Fruit fly (Drosophila melanogaster) whole organism, embryonic: Measurements from ENCODE around the gene Crz.

Source experiments
- Atf3 ChIP-seq: fragments of 200-800 bp; sonication (Bioruptor generic); optimal IDR thresholded peaks from 3 replicates; lab custom pipeline; 2016; ENCODE audit warnings: missing biosample characterization, missing genetic modification characterization
- CG10321 ChIP-seq: fragments of 200-800 bp; sonication (Bioruptor generic); IDR thresholded peaks from 2 replicates; pipeline ENCODE4 v1.3.6; 2022; ENCODE audit warnings: missing biosample characterization, missing genetic modification characterization
- CG10431 ChIP-seq: fragments of 200-800 bp; sonication (Bioruptor generic); optimal IDR thresholded peaks from 3 replicates; lab custom pipeline; 2018; ENCODE audit warnings: missing biosample characterization, mild to moderate bottlenecking, missing genetic modification characterization
- CG11247 ChIP-seq: fragments of 200-800 bp; sonication (Bioruptor generic); IDR thresholded peaks from 2 replicates; pipeline ENCODE4 v1.3.6; 2022; ENCODE audit warnings: missing biosample characterization, missing genetic modification characterization
- CG11696 ChIP-seq: fragments of 200-800 bp; sonication (Bioruptor generic); IDR thresholded peaks from 2 replicates; pipeline ENCODE4 v1.3.6; 2022; ENCODE audit warnings: missing biosample characterization, missing genetic modification characterization
- CG14014 ChIP-seq: fragments of 200-800 bp; sonication (Bioruptor generic); IDR thresholded peaks from 2 replicates; pipeline ENCODE4 v1.3.6; 2022; ENCODE audit warnings: missing biosample characterization, missing genetic modification characterization
- CG14050 ChIP-seq: fragments of 200-800 bp; sonication (Bioruptor generic); IDR thresholded peaks from 3 replicates; pipeline ENCODE4 v1.3.6; 2022; ENCODE audit warnings: missing biosample characterization, missing genetic modification characterization
- CG2116 ChIP-seq: fragments of 200-800 bp; sonication (Bioruptor generic); optimal IDR thresholded peaks from 3 replicates; lab custom pipeline; 2018; ENCODE audit warnings: missing biosample characterization, mild to moderate bottlenecking, missing genetic modification characterization
- CG33557 ChIP-seq: fragments of 200-800 bp; sonication (Bioruptor generic); optimal IDR thresholded peaks from 2 replicates; lab custom pipeline; 2019; ENCODE audit warnings: missing biosample characterization, mild to moderate bottlenecking, missing genetic modification characterization, moderate library complexity
- CG3995 ChIP-seq: fragments of 200-800 bp; sonication (Bioruptor generic); optimal IDR thresholded peaks from 3 replicates; lab custom pipeline; 2016; ENCODE audit warnings: missing biosample characterization, missing genetic modification characterization
- CG5245 ChIP-seq: fragments of 200-800 bp; sonication (Bioruptor generic); optimal IDR thresholded peaks from 3 replicates; lab custom pipeline; 2016; ENCODE audit warnings: missing biosample characterization, missing genetic modification characterization
- CG7839 ChIP-seq: fragments of 200-800 bp; sonication (Bioruptor generic); optimal IDR thresholded peaks from 3 replicates; lab custom pipeline; 2018; ENCODE audit warnings: missing biosample characterization, mild to moderate bottlenecking, missing genetic modification characterization, moderate library complexity
- CG8478 ChIP-seq: fragments of >200 bp; optimal IDR thresholded peaks from 2 replicates; lab custom pipeline; 2018
- CG9437 ChIP-seq: fragments of 200-800 bp; sonication (Bioruptor generic); optimal IDR thresholded peaks from 2 replicates; lab custom pipeline; 2018; ENCODE audit warnings: missing biosample characterization, mild to moderate bottlenecking, missing genetic modification characterization
- CHES-1-like ChIP-seq: fragments of 200-800 bp; sonication (Bioruptor generic); optimal IDR thresholded peaks from 2 replicates; lab custom pipeline; 2016; ENCODE audit warnings: missing biosample characterization, missing genetic modification characterization
- D ChIP-seq, 2 experiments: fragments of 200-800 bp in 1 of 2; fragments of >200 bp in 1 of 2; sonication (Bioruptor generic) in 1 of 2; optimal IDR thresholded peaks; 2 replicates in 1 of 2; 3 replicates in 1 of 2; lab custom pipeline; 2017; ENCODE audit warnings: mild to moderate bottlenecking in 1 of 2, missing biosample characterization in 1 of 2, missing genetic modification characterization in 1 of 2, missing genetic modification reagents in 1 of 2
- Dll ChIP-seq: fragments of 200-800 bp; sonication (Bioruptor generic); IDR thresholded peaks from 4 replicates; pipeline ENCODE4 v1.3.6; 2022; ENCODE audit warnings: missing biosample characterization, missing genetic modification characterization; ENCODE audit not compliant: partially characterized antibody
- Dp ChIP-seq: fragments of 200-800 bp; sonication (Bioruptor generic); optimal IDR thresholded peaks from 2 replicates; lab custom pipeline; 2018; ENCODE audit warnings: missing biosample characterization, mild to moderate bottlenecking, missing genetic modification characterization, moderate library complexity
- Dref ChIP-seq: fragments of 200-800 bp; sonication (Bioruptor generic); IDR thresholded peaks from 2 replicates; pipeline ENCODE4 v1.3.6; 2022; ENCODE audit warnings: missing biosample characterization, missing genetic modification characterization
- ERR ChIP-seq: fragments of 200-800 bp; sonication (Bioruptor generic); optimal IDR thresholded peaks from 2 replicates; lab custom pipeline; 2016; ENCODE audit warnings: missing biosample characterization, missing genetic modification characterization
- HmgZ ChIP-seq: fragments of 200-800 bp; sonication (Bioruptor generic); optimal IDR thresholded peaks from 2 replicates; lab custom pipeline; 2018; ENCODE audit warnings: missing biosample characterization, mild to moderate bottlenecking, missing genetic modification characterization
- Lhr ChIP-seq: fragments of 200-800 bp; sonication (Bioruptor generic); optimal IDR thresholded peaks from 3 replicates; lab custom pipeline; 2017; ENCODE audit warnings: mild to moderate bottlenecking, missing biosample characterization, missing genetic modification reagents, missing genetic modification characterization
- Med ChIP-seq: fragments of 200-800 bp; sonication (Bioruptor generic); peaks from one replicate; lab custom pipeline; 2016; ENCODE audit warnings: missing biosample characterization, missing genetic modification characterization, mild to moderate bottlenecking, inconsistent platforms, moderate library complexity
- Mrtf ChIP-seq: fragments of 200-800 bp; sonication (Bioruptor generic); IDR thresholded peaks from 3 replicates; pipeline ENCODE4 v1.3.6; 2022; ENCODE audit warnings: missing biosample characterization, missing genetic modification characterization
- Myb ChIP-seq: fragments of 200-800 bp; sonication (Bioruptor generic); optimal IDR thresholded peaks from 2 replicates; lab custom pipeline; 2016; ENCODE audit warnings: missing biosample characterization, missing genetic modification characterization
- Oaz ChIP-seq: fragments of 200-800 bp; sonication (Bioruptor generic); IDR thresholded peaks from 2 replicates; pipeline ENCODE4 v1.3.6; 2022; ENCODE audit warnings: missing biosample characterization, missing genetic modification characterization
- Opbp ChIP-seq: fragments of 200-800 bp; sonication (Bioruptor generic); IDR thresholded peaks from 3 replicates; pipeline ENCODE4 v1.3.6; 2022; ENCODE audit warnings: missing biosample characterization, missing genetic modification characterization; ENCODE audit not compliant: partially characterized antibody
- TFAM ChIP-seq: fragments of 200-800 bp; sonication (Bioruptor generic); optimal IDR thresholded peaks from 2 replicates; lab custom pipeline; 2017; ENCODE audit warnings: missing biosample characterization, missing genetic modification characterization, inconsistent platforms
- ab ChIP-seq: fragments of 200-800 bp; sonication (Bioruptor generic); optimal IDR thresholded peaks from 2 replicates; lab custom pipeline; 2016; ENCODE audit warnings: missing biosample characterization, missing genetic modification characterization
- chm ChIP-seq: fragments of 200-800 bp; sonication (Bioruptor generic); IDR thresholded peaks from 2 replicates; pipeline ENCODE4 v1.3.6; 2022; ENCODE audit warnings: missing biosample characterization, missing genetic modification characterization
- croc ChIP-seq: fragments of 200-800 bp; sonication (Bioruptor generic); conservative IDR thresholded peaks from 3 replicates; pipeline ENCODE4 v1.3.6; 2022; ENCODE audit warnings: missing biosample characterization, missing genetic modification characterization
- dysf ChIP-seq: fragments of 200-800 bp; sonication (Bioruptor generic); IDR thresholded peaks from 3 replicates; pipeline ENCODE4 v1.3.6; 2022; ENCODE audit warnings: missing biosample characterization, missing genetic modification characterization
- gcm ChIP-seq: fragments of 200-800 bp; sonication (Bioruptor generic); optimal IDR thresholded peaks from 2 replicates; lab custom pipeline; 2019; ENCODE audit warnings: missing biosample characterization, mild to moderate bottlenecking, missing genetic modification characterization, moderate library complexity
- hbn ChIP-seq: fragments of 200-800 bp; sonication (Bioruptor generic); IDR thresholded peaks from 2 replicates; pipeline ENCODE4 v1.3.6; 2022; ENCODE audit warnings: missing biosample characterization, missing genetic modification characterization; ENCODE audit not compliant: partially characterized antibody
- jumu ChIP-seq: fragments of 200-800 bp; sonication (Bioruptor generic); optimal IDR thresholded peaks from 3 replicates; lab custom pipeline; 2016; ENCODE audit warnings: missing biosample characterization, missing genetic modification characterization
- kay ChIP-seq: fragments of 200-800 bp; sonication (Bioruptor generic); optimal IDR thresholded peaks from 2 replicates; lab custom pipeline; 2016; ENCODE audit warnings: missing biosample characterization, missing genetic modification characterization
- klu ChIP-seq: fragments of 200-800 bp; sonication (Bioruptor generic); IDR thresholded peaks from 2 replicates; pipeline ENCODE4 v1.3.6; 2022; ENCODE audit warnings: missing biosample characterization, missing genetic modification characterization
- lab ChIP-seq: fragments of 200-800 bp; sonication (Bioruptor generic); optimal IDR thresholded peaks from 3 replicates; lab custom pipeline; 2017; ENCODE audit warnings: missing biosample characterization, missing genetic modification characterization, mild to moderate bottlenecking, moderate library complexity, missing genetic modification reagents
- lbe ChIP-seq: fragments of 200-800 bp; sonication (Bioruptor generic); optimal IDR thresholded peaks from 2 replicates; lab custom pipeline; 2016; ENCODE audit warnings: missing biosample characterization, mild to moderate bottlenecking, missing genetic modification characterization
- mld ChIP-seq: fragments of 200-800 bp; sonication (Bioruptor generic); IDR thresholded peaks from 3 replicates; pipeline ENCODE4 v1.3.6; 2022; ENCODE audit warnings: missing biosample characterization, missing genetic modification characterization; ENCODE audit not compliant: partially characterized antibody
- nom ChIP-seq: fragments of 200-800 bp; sonication (Bioruptor generic); optimal IDR thresholded peaks from 2 replicates; lab custom pipeline; 2017; ENCODE audit warnings: missing biosample characterization, missing genetic modification characterization, mild to moderate bottlenecking, moderate library complexity, missing genetic modification reagents
- org-1 ChIP-seq: fragments of 200-800 bp; sonication (Bioruptor generic); optimal IDR thresholded peaks from 2 replicates; lab custom pipeline; 2017; ENCODE audit warnings: missing biosample characterization, missing genetic modification characterization
- pan ChIP-seq, 4 experiments: fragments of >200 bp in 3 of 4; fragments of 200-800 bp in 1 of 4; sonication (Bioruptor generic) in 1 of 4; optimal IDR thresholded peaks in 3 of 4; IDR thresholded peaks in 1 of 4; 2 replicates each; pipeline versions ENCODE4 v1.3.6 to Lab custom; 2017 to 2022; ENCODE audit warnings: missing biosample characterization in 2 of 4, missing genetic modification characterization in 2 of 4, mixed read lengths in 1 of 4
- phol ChIP-seq: fragments of 200-800 bp; sonication (Bioruptor generic); optimal IDR thresholded peaks from 3 replicates; lab custom pipeline; 2018; ENCODE audit warnings: missing biosample characterization, mild to moderate bottlenecking, missing genetic modification characterization, moderate library complexity
- repo ChIP-seq: fragments of 200-800 bp; sonication (Bioruptor generic); optimal IDR thresholded peaks from 2 replicates; lab custom pipeline; 2016; ENCODE audit warnings: missing biosample characterization, missing genetic modification characterization
- row ChIP-seq: fragments of 200-800 bp; sonication (Bioruptor generic); IDR thresholded peaks from 3 replicates; pipeline ENCODE4 v1.3.6; 2022; ENCODE audit warnings: missing biosample characterization, missing genetic modification characterization
- sob ChIP-seq: fragments of 200-800 bp; sonication (Bioruptor generic); IDR thresholded peaks from 2 replicates; pipeline ENCODE4 v1.3.6; 2022; ENCODE audit warnings: missing biosample characterization, missing genetic modification characterization
- tio ChIP-seq: fragments of 200-800 bp; sonication (Bioruptor generic); optimal IDR thresholded peaks from 2 replicates; lab custom pipeline; 2017; ENCODE audit warnings: missing biosample characterization, missing genetic modification characterization, inconsistent platforms
- zen ChIP-seq: fragments of 200-800 bp; sonication (Bioruptor generic); optimal IDR thresholded peaks from 3 replicates; lab custom pipeline; 2018; ENCODE audit warnings: missing biosample characterization, mild to moderate bottlenecking, missing genetic modification characterization, moderate library complexity

The Crz gene

DNA sequence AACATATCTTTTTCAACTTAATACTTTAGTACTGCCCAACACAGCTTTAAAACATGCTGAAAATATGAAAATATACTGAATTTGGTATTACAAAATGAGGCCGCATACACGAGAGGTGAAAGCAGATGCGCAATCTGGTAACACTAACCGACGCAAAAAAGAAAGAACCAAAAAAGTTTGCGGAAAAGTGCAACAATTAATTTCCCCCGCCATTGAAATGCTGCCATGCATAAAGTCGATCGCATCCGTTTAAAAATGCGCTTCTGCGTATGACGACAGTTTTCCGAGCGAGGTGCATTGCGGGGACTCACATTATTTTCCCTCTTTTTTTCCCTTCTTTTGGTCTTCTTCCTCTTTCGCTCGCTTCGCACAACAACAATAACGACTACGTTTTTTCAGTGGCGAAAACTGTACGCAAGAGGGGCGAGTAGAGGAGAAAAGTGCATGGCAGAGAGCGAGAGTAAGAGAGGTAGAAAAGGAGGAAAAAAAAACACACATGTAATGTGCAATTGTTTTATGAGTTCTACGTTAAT lies 1.3 kb downstream of the Crz start, which contains the start of gene Set8 (continued):
- TF ChIP-seq croc (GFP tag; lab: Robert Waterston, UW) = no peak
- no peak for TF ChIP-seq CG8478
- no peak for TF ChIP-seq CG33557 (GFP tag; lab: Kevin White, UChicago)
- TF ChIP-seq Oaz (GFP tag; lab: Robert Waterston, UW) = no peak
- no peak for TF ChIP-seq CG14050
- no peak for TF ChIP-seq Mrtf (GFP tag; lab: Robert Waterston, UW)
- TF ChIP-seq CG3995 = no peak
- TF ChIP-seq klu (GFP tag; lab: Robert Waterston, UW) = no peak
- 0 out of 2 replicates have a peak, but pooled peaks have one; percentile 28 for TF ChIP-seq chm
- TF ChIP-seq HmgZ = peak; percentile 34
- TF ChIP-seq CG2116 (GFP tag; lab: Kevin White, UChicago) = peak; percentile 25
- TF ChIP-seq Dp (GFP tag; lab: Kevin White, UChicago) = peak; percentile 46
- TF ChIP-seq phol (tag; lab: Kevin White, UChicago) = peak; percentile 54
- TF ChIP-seq nom = peak; percentile 82
- peak; percentile 61 for TF ChIP-seq CHES-1-like (GFP tag; lab: Kevin White, UChicago)
- TF ChIP-seq Dref (GFP tag; lab: Robert Waterston, UW) = no peak
- TF ChIP-seq mld (GFP tag; lab: Robert Waterston, UW) = no peak
- no peak for TF ChIP-seq pan (optimal IDR thresholded peaks at IDR 0.05; lab: Kevin White, UChicago)
- TF ChIP-seq pan (GFP tag; optimal IDR thresholded peaks at IDR 0.05 in 1 of 2, IDR thresholded peaks at IDR 0.05 in 1 of 2) = no peak
- TF ChIP-seq sob (GFP tag; lab: Robert Waterston, UW) = no peak
- TF ChIP-seq lbe = no peak
- peak; percentile 35; the same call in 1 of the 2 replicates for TF ChIP-seq hbn
- no peak for TF ChIP-seq gcm (GFP tag; lab: Kevin White, UChicago)
- TF ChIP-seq org-1 = no peak
- no peak for TF ChIP-seq CG14014 (GFP tag; lab: Robert Waterston, UW)
- TF ChIP-seq tio (GFP tag; lab: Kevin White, UChicago) = no peak
- TF ChIP-seq lab (GFP tag; lab: Kevin White, UChicago) = no peak
- peak; percentile 38; the same call in 2 of the 4 replicates for TF ChIP-seq Dll
- TF ChIP-seq ab (GFP tag; lab: Kevin White, UChicago) = no peak
- peak; percentile 58 for TF ChIP-seq CG9437 (GFP tag; lab: Kevin White, UChicago)
- no peak for TF ChIP-seq CG5245 (GFP tag; lab: Kevin White, UChicago)
- no peak for TF ChIP-seq TFAM (GFP tag; lab: Kevin White, UChicago)
- TF ChIP-seq row (GFP tag; lab: Robert Waterston, UW) = peak; percentile 33; the same call in 1 of the 3 replicates
- peak; percentile 79 for TF ChIP-seq Med (GFP tag; lab: Kevin White, UChicago)
- no peak for TF ChIP-seq Atf3 (GFP tag; lab: Kevin White, UChicago)
- no peak for TF ChIP-seq CG11696
- TF ChIP-seq Opbp = 0 out of 3 replicates have a peak, but pooled peaks have one; percentile 44
- TF ChIP-seq CG10431 (GFP tag; lab: Kevin White, UChicago) = peak; percentile 99

DNA sequence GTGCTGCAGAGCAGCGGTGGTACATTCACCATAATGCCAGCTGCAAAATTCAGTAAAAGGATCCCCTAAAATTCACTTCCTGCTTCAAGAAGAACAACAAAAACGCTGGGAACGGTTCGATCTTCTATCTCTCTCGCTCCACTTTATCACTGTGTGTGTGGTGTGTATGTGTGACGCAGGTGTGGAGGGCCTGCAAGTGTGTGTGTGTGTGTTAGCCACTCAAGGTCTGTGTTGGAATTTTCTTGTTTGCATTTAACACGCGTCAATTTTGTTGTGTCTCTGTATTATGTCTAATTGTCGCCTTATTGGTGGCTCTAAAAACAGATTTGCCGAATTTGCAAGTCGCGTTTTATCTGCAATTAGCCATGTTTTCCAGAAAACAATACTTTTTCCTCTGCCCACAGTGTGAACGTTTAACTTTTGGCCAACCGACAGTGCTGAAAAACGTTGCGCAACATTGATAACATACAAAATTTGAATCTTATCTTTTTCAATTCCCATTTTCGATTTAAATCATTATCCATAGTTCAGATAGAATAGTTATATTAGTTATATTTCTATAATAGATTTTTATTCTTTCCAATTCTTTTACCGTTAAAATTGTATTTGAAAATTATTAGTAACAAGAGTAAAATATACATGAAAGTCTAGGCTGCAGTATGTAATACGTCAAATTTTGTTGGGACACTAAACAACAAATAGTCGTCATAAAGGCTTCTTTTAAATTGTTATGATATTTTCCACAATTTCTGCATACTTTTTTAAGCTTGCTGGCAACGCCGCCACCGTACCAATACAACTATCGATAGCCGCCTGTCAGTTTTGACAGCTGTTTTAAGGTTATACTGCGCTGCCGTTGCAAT lies 11.8 kb downstream of the Crz start, which contains the start of the genes Afti and ATPsynE:
Afti (minus strand) TSS at position 440 of the 863 bp plus-strand sequence.
ATPsynE (plus strand) TSS at position 698 of the 863 bp plus-strand sequence.
- peak; percentile 21 for TF ChIP-seq repo (GFP tag; lab: Kevin White, UChicago)
- TF ChIP-seq CG11247 (GFP tag; lab: Robert Waterston, UW) = peak; percentile 62
- TF ChIP-seq CG7839 = no peak
- no peak for TF ChIP-seq D (optimal IDR thresholded peaks at IDR 0.05; lab: Kevin White, UChicago)
- TF ChIP-seq D (GFP tag; optimal IDR thresholded peaks at IDR 0.05; lab: Kevin White, UChicago) = peak; percentile 53
- TF ChIP-seq Lhr (GFP tag; lab: Kevin White, UChicago) = peak; percentile 61
- peak; percentile 1 for TF ChIP-seq nom
- peak; percentile 23 for TF ChIP-seq ERR (GFP tag; lab: Kevin White, UChicago)
- peak; percentile 25 for TF ChIP-seq kay (GFP tag; lab: Kevin White, UChicago)
- peak; percentile 52 for TF ChIP-seq zen (tag; lab: Kevin White, UChicago)
- no peak for TF ChIP-seq CG10321
- TF ChIP-seq jumu (GFP tag; lab: Kevin White, UChicago) = peak; percentile 72
- no peak for TF ChIP-seq pan (optimal IDR thresholded peaks at IDR 0.05; lab: Kevin White, UChicago)
- TF ChIP-seq pan (GFP tag; optimal IDR thresholded peaks at IDR 0.05 in 1 of 2, IDR thresholded peaks at IDR 0.05 in 1 of 2) = peak in 1 of 2 experiments; percentile 78
- TF ChIP-seq Myb (GFP tag; lab: Kevin White, UChicago) = peak; percentile 65
- peak; percentile 65; the same call in 2 of the 3 replicates for TF ChIP-seq dysf (GFP tag; lab: Robert Waterston, UW)
